Fruit fly (Drosophila melanogaster) whole organism, embryonic: ENCODE data around the gene CG33932.

Source experiments
- Bgb ChIP-seq: fragments of 200-800 bp; sonication (Bioruptor generic); IDR thresholded peaks from 2 replicates; pipeline ENCODE4 v1.3.6; 2022; ENCODE audit warnings: missing biosample characterization, missing genetic modification characterization; ENCODE audit not compliant: partially characterized antibody
- CG10274 ChIP-seq: fragments of 200-800 bp; sonication (Bioruptor generic); optimal IDR thresholded peaks from 3 replicates; lab custom pipeline; 2017; ENCODE audit warnings: missing biosample characterization, mild to moderate bottlenecking, missing genetic modification characterization
- CG10366 ChIP-seq: fragments of 200-800 bp; sonication (Bioruptor generic); IDR thresholded peaks from 2 replicates; pipeline ENCODE4 v1.3.6; 2022; ENCODE audit warnings: missing biosample characterization, missing genetic modification characterization
- CG13894 ChIP-seq: fragments of 200-800 bp; sonication (Bioruptor generic); optimal IDR thresholded peaks from 3 replicates; lab custom pipeline; 2018; ENCODE audit warnings: missing biosample characterization, mild to moderate bottlenecking, missing genetic modification characterization, moderate library complexity
- CG14014 ChIP-seq: fragments of 200-800 bp; sonication (Bioruptor generic); IDR thresholded peaks from 2 replicates; pipeline ENCODE4 v1.3.6; 2022; ENCODE audit warnings: missing biosample characterization, missing genetic modification characterization
- CG15479 ChIP-seq: fragments of 200-800 bp; sonication (Bioruptor generic); optimal IDR thresholded peaks from 3 replicates; lab custom pipeline; 2019; ENCODE audit warnings: missing biosample characterization, mild to moderate bottlenecking, missing genetic modification characterization, moderate library complexity
- CG17328 ChIP-seq: fragments of 200-800 bp; sonication (Bioruptor generic); IDR thresholded peaks from 2 replicates; pipeline ENCODE4 v1.3.6; 2022; ENCODE audit warnings: missing biosample characterization, missing genetic modification characterization
- CG18262 ChIP-seq: fragments of 200-800 bp; optimal IDR thresholded peaks from 3 replicates; lab custom pipeline; 2019; ENCODE audit warnings: missing biosample characterization, mild to moderate bottlenecking, missing genetic modification characterization, moderate library complexity
- CG1832 ChIP-seq: fragments of 200-800 bp; sonication (Bioruptor generic); optimal IDR thresholded peaks from 2 replicates; lab custom pipeline; 2017; ENCODE audit warnings: missing biosample characterization, mild to moderate bottlenecking, missing genetic modification characterization, inconsistent platforms
- CG32767 ChIP-seq: fragments of 200-800 bp; sonication (Bioruptor generic); IDR thresholded peaks from 2 replicates; pipeline ENCODE4 v1.3.6; 2022; ENCODE audit warnings: missing biosample characterization, missing genetic modification characterization
- CG3281 ChIP-seq: fragments of 200-800 bp; sonication (Bioruptor generic); optimal IDR thresholded peaks from 3 replicates; lab custom pipeline; 2017; ENCODE audit warnings: missing biosample characterization, mild to moderate bottlenecking, missing genetic modification characterization
- CG3995 ChIP-seq: fragments of 200-800 bp; sonication (Bioruptor generic); optimal IDR thresholded peaks from 3 replicates; lab custom pipeline; 2016; ENCODE audit warnings: missing biosample characterization, missing genetic modification characterization
- CG43689 ChIP-seq: fragments of 200-800 bp; sonication (Bioruptor generic); IDR thresholded peaks from 2 replicates; pipeline ENCODE4 v1.3.6; 2022; ENCODE audit warnings: missing biosample characterization, missing genetic modification characterization
- CG6689 ChIP-seq: fragments of 200-800 bp; sonication (Bioruptor generic); IDR thresholded peaks from 2 replicates; pipeline ENCODE4 v1.3.6; 2022; ENCODE audit warnings: missing biosample characterization, missing genetic modification characterization
- CG8359 ChIP-seq: fragments of 200-800 bp; sonication (Bioruptor generic); optimal IDR thresholded peaks from 2 replicates; lab custom pipeline; 2017; ENCODE audit warnings: missing biosample characterization, mild to moderate bottlenecking, missing genetic modification characterization, borderline replicate concordance
- Chrac-16 ChIP-seq: fragments of 200-800 bp; sonication (Bioruptor generic); optimal IDR thresholded peaks from 3 replicates; lab custom pipeline; 2016; ENCODE audit warnings: missing biosample characterization, missing genetic modification characterization
- Dfd ChIP-seq, 2 experiments: fragments of >200 bp; optimal IDR thresholded peaks; 2 replicates each; lab custom pipeline; 2017; ENCODE audit warnings: missing biosample characterization in 2 of 2, missing genetic modification characterization in 2 of 2
- Dref ChIP-seq: fragments of 200-800 bp; sonication (Bioruptor generic); IDR thresholded peaks from 2 replicates; pipeline ENCODE4 v1.3.6; 2022; ENCODE audit warnings: missing biosample characterization, missing genetic modification characterization
- E2f2 ChIP-seq: fragments of 200-800 bp; sonication (Bioruptor generic); IDR thresholded peaks from 2 replicates; pipeline ENCODE4 v1.3.6; 2022; ENCODE audit warnings: missing biosample characterization, missing genetic modification characterization
- GATAe ChIP-seq: fragments of 200-800 bp; sonication (Bioruptor generic); conservative IDR thresholded peaks from 2 replicates; pipeline ENCODE4 v1.3.6; 2022; ENCODE audit warnings: missing biosample characterization, missing genetic modification characterization
- Kr ChIP-seq: fragments of 200-800 bp; sonication (Bioruptor generic); optimal IDR thresholded peaks from 2 replicates; lab custom pipeline; 2017; ENCODE audit warnings: missing biosample characterization, mild to moderate bottlenecking, missing genetic modification characterization
- NC2β ChIP-seq: fragments of 200-800 bp; sonication (Bioruptor generic); optimal IDR thresholded peaks from 2 replicates; lab custom pipeline; 2016; ENCODE audit warnings: missing biosample characterization, missing genetic modification characterization
- Nf-YA ChIP-seq: fragments of 200-800 bp; sonication (Bioruptor generic); IDR thresholded peaks from 2 replicates; pipeline ENCODE4 v1.3.6; 2022; ENCODE audit warnings: missing biosample characterization, missing genetic modification characterization
- NfI ChIP-seq: fragments of 200-800 bp; sonication (Bioruptor generic); optimal IDR thresholded peaks from 3 replicates; lab custom pipeline; 2018; ENCODE audit warnings: missing biosample characterization, mild to moderate bottlenecking, missing genetic modification characterization, moderate library complexity
- Oli ChIP-seq: fragments of 200-800 bp; sonication (Bioruptor generic); optimal IDR thresholded peaks from 2 replicates; lab custom pipeline; 2018; ENCODE audit warnings: missing biosample characterization, mild to moderate bottlenecking, missing genetic modification characterization, moderate library complexity
- Opbp ChIP-seq: fragments of 200-800 bp; sonication (Bioruptor generic); IDR thresholded peaks from 3 replicates; pipeline ENCODE4 v1.3.6; 2022; ENCODE audit warnings: missing biosample characterization, missing genetic modification characterization; ENCODE audit not compliant: partially characterized antibody
- Sox102F ChIP-seq: fragments of 200-800 bp; sonication (Bioruptor generic); optimal IDR thresholded peaks from 2 replicates; lab custom pipeline; 2018; ENCODE audit warnings: missing biosample characterization, mild to moderate bottlenecking, missing genetic modification characterization, moderate library complexity
- Usf ChIP-seq: fragments of 200-800 bp; sonication (Bioruptor generic); optimal IDR thresholded peaks from 2 replicates; lab custom pipeline; 2017; ENCODE audit warnings: missing genotype, missing biosample characterization, missing genetic modification characterization
- ase ChIP-seq: fragments of 200-800 bp; sonication (Bioruptor generic); IDR thresholded peaks from 3 replicates; pipeline ENCODE4 v1.3.6; 2022; ENCODE audit warnings: missing biosample characterization, missing genetic modification characterization
- ash1 ChIP-seq: fragments of 200-800 bp; sonication (Bioruptor generic); optimal IDR thresholded peaks from 2 replicates; lab custom pipeline; 2018; ENCODE audit warnings: missing biosample characterization, mild to moderate bottlenecking, missing genetic modification characterization
- bcd ChIP-seq: fragments of 200-800 bp; sonication (Bioruptor generic); optimal IDR thresholded peaks from 2 replicates; lab custom pipeline; 2017; ENCODE audit warnings: missing biosample characterization, mild to moderate bottlenecking, missing genetic modification characterization
- cg ChIP-seq: fragments of 200-800 bp; sonication (Bioruptor generic); optimal IDR thresholded peaks from 3 replicates; lab custom pipeline; 2019; ENCODE audit warnings: missing biosample characterization, mild to moderate bottlenecking, missing genetic modification characterization, moderate library complexity
- dati ChIP-seq: fragments of 200-800 bp; sonication (Bioruptor generic); IDR thresholded peaks from 2 replicates; pipeline ENCODE4 v1.3.6; 2022; ENCODE audit warnings: missing biosample characterization, missing genetic modification characterization
- fd102C ChIP-seq: fragments of 200-800 bp; sonication (Bioruptor generic); optimal IDR thresholded peaks from 2 replicates; lab custom pipeline; 2018; ENCODE audit warnings: missing biosample characterization, mild to moderate bottlenecking, missing genetic modification characterization, moderate library complexity
- fru ChIP-seq: fragments of >200 bp; optimal IDR thresholded peaks from 2 replicates; lab custom pipeline; 2017
- gem ChIP-seq: fragments of 200-800 bp; sonication (Bioruptor generic); optimal IDR thresholded peaks from 2 replicates; lab custom pipeline; 2019; ENCODE audit warnings: missing biosample characterization, mild to moderate bottlenecking, missing genetic modification characterization, moderate library complexity
- grn ChIP-seq: fragments of 200-800 bp; sonication (Bioruptor generic); optimal IDR thresholded peaks from 3 replicates; lab custom pipeline; 2017; ENCODE audit warnings: missing biosample characterization, missing genetic modification characterization
- jigr1 ChIP-seq: fragments of 200-800 bp; sonication (Bioruptor generic); IDR thresholded peaks from 3 replicates; pipeline ENCODE4 v1.3.6; 2022; ENCODE audit warnings: missing biosample characterization, missing genetic modification characterization
- kah ChIP-seq: fragments of 200-800 bp; sonication (Bioruptor generic); optimal IDR thresholded peaks from 2 replicates; lab custom pipeline; 2018; ENCODE audit warnings: missing biosample characterization, mild to moderate bottlenecking, missing genetic modification characterization
- lov ChIP-seq, 2 experiments: fragments of 200-800 bp in 1 of 2; fragments of >200 bp in 1 of 2; sonication (Bioruptor generic) in 1 of 2; IDR thresholded peaks in 1 of 2; optimal IDR thresholded peaks in 1 of 2; 2 replicates in 1 of 2; 3 replicates in 1 of 2; pipeline versions ENCODE4 v1.3.6 to Lab custom; 2017 to 2022; ENCODE audit warnings: missing biosample characterization in 1 of 2, missing genetic modification characterization in 1 of 2
- mam ChIP-seq: fragments of 200-800 bp; sonication (Bioruptor generic); optimal IDR thresholded peaks from 3 replicates; lab custom pipeline; 2016; ENCODE audit warnings: missing biosample characterization, missing genetic modification characterization
- org-1 ChIP-seq: fragments of 200-800 bp; sonication (Bioruptor generic); optimal IDR thresholded peaks from 2 replicates; lab custom pipeline; 2017; ENCODE audit warnings: missing biosample characterization, missing genetic modification characterization
- p53 ChIP-seq: fragments of 200-800 bp; sonication (Bioruptor generic); optimal IDR thresholded peaks from 2 replicates; lab custom pipeline; 2016; ENCODE audit warnings: missing biosample characterization, missing genetic modification characterization
- rib ChIP-seq: fragments of 200-800 bp; sonication (Bioruptor generic); IDR thresholded peaks from 2 replicates; pipeline ENCODE4 v1.3.6; 2022; ENCODE audit warnings: missing biosample characterization, missing genetic modification characterization
- tgo ChIP-seq: fragments of 200-800 bp; sonication (Bioruptor generic); IDR thresholded peaks from 3 replicates; pipeline ENCODE4 v1.3.6; 2022; ENCODE audit warnings: missing biosample characterization, missing genetic modification characterization
- tll ChIP-seq, 2 experiments: fragments of 200-800 bp in 1 of 2; fragments of >200 bp in 1 of 2; sonication (Bioruptor generic) in 1 of 2; optimal IDR thresholded peaks; 2 replicates each; lab custom pipeline; 2017 to 2019; ENCODE audit warnings: missing biosample characterization in 2 of 2, missing genetic modification characterization in 2 of 2, mild to moderate bottlenecking in 1 of 2, moderate library complexity in 1 of 2
- twi ChIP-seq: fragments of 200-800 bp; optimal IDR thresholded peaks from 2 replicates; lab custom pipeline; 2019; ENCODE audit warnings: missing biosample characterization, mild to moderate bottlenecking, missing genetic modification characterization, moderate library complexity
- wek ChIP-seq: fragments of 200-800 bp; sonication (Bioruptor generic); optimal IDR thresholded peaks from 3 replicates; lab custom pipeline; 2018; ENCODE audit warnings: missing biosample characterization, mild to moderate bottlenecking, missing genetic modification characterization, moderate library complexity
- zen ChIP-seq: fragments of 200-800 bp; sonication (Bioruptor generic); optimal IDR thresholded peaks from 3 replicates; lab custom pipeline; 2018; ENCODE audit warnings: missing biosample characterization, mild to moderate bottlenecking, missing genetic modification characterization, moderate library complexity
- zf30C ChIP-seq: fragments of 200-800 bp; sonication (Bioruptor generic); optimal IDR thresholded peaks from 3 replicates; lab custom pipeline; 2018; ENCODE audit warnings: missing biosample characterization, mild to moderate bottlenecking, missing genetic modification characterization

Gene CG33932

DNA sequence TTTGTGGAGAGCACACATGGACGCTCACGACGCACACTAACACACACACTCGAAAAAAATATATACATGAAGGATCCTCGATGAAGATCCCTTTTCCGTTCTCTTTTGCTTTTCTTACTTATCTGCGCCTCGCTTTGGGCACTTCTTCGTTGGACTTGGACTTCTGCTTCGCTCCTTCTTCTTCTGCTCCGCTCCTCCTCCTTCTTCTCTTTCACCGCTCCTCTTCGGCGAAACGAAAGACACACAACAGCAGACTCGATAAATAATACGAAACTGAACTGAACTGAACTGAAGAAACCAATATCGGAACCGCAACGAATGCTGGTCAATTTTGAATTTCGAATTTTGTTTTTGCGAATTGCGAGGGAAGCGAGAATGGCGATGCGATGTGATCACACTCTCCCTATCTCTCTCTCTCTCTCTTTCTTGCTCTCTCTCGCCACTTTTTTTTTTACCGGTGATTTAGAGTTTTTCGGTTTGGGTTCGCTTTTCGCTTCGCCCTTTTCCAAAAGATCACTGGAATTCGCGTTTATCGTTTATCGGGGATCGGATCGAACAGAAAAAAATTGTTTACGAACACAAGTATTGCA, 38.6 kb downstream of the CG33932 start (continued):
- TF ChIP-seq ase (GFP tag; lab: Robert Waterston, UW): no peak
- TF ChIP-seq CG13894 (tag; lab: Kevin White, UChicago): no peak
- no peak for TF ChIP-seq Chrac-16
- no peak for TF ChIP-seq org-1 (GFP tag; lab: Kevin White, UChicago)
- TF ChIP-seq CG8359 (GFP tag; lab: Kevin White, UChicago): no peak
- no peak for TF ChIP-seq twi (tag; lab: Kevin White, UChicago)
- no peak for TF ChIP-seq GATAe (GFP tag; lab: Robert Waterston, UW)
- no peak for TF ChIP-seq CG14014 (GFP tag; lab: Robert Waterston, UW)
- TF ChIP-seq NC2β (GFP tag; lab: Kevin White, UChicago): no peak
- no peak for TF ChIP-seq CG10274 (GFP tag; lab: Kevin White, UChicago)
- no peak for TF ChIP-seq fru (lab: Kevin White, UChicago)
- TF ChIP-seq CG18262: no peak
- TF ChIP-seq Nf-YA (GFP tag; lab: Robert Waterston, UW): no peak
- no peak for TF ChIP-seq E2f2 (GFP tag; lab: Robert Waterston, UW)
- no peak for TF ChIP-seq ash1 (GFP tag; lab: Kevin White, UChicago)
- no peak for TF ChIP-seq gem
- TF ChIP-seq CG15479: peak; percentile 50
- no peak for TF ChIP-seq p53 (GFP tag; lab: Kevin White, UChicago)
- TF ChIP-seq zf30C (GFP tag; lab: Kevin White, UChicago): peak; percentile 43
- TF ChIP-seq Usf (GFP tag; lab: Kevin White, UChicago): no peak
- TF ChIP-seq CG3281: no peak
- TF ChIP-seq tgo (GFP tag; lab: Robert Waterston, UW): no peak
- TF ChIP-seq Oli: no peak
- TF ChIP-seq CG6689 (GFP tag; lab: Robert Waterston, UW): no peak
- TF ChIP-seq CG43689: no peak
- no peak for TF ChIP-seq Dfd (GFP tag; optimal IDR thresholded peaks at IDR 0.05; lab: Kevin White, UChicago)
- TF ChIP-seq, all 482 proteins: peak for 5

- TF ChIP-seq Opbp (GFP tag; lab: Robert Waterston, UW) (0 out of 3 replicates have a peak, but pooled peaks have one; percentile 42), Dref (GFP tag; lab: Robert Waterston, UW) (no peak), CG13894 (tag; lab: Kevin White, UChicago) (no peak), cg (GFP tag; lab: Kevin White, UChicago) (peak; percentile 89), NfI (GFP tag; lab: Kevin White, UChicago) (no peak), wek (GFP tag; lab: Kevin White, UChicago) (peak; percentile 1), CG10366 (GFP tag; lab: Robert Waterston, UW) (no peak), grn (GFP tag; lab: Kevin White, UChicago) (no peak), fd102C (GFP tag; lab: Kevin White, UChicago) (peak; percentile 40), dati (GFP tag; lab: Robert Waterston, UW) (no peak), bcd (GFP tag; lab: Kevin White, UChicago) (no peak), Bgb (GFP tag; lab: Robert Waterston, UW) (no peak), tll (GFP tag; optimal IDR thresholded peaks at IDR 0.05; lab: Kevin White, UChicago) (peak in 1 of 2 experiments; percentile 32), rib (0 out of 2 replicates have a peak, but pooled peaks have one; percentile 34), mam (GFP tag; lab: Kevin White, UChicago) (no peak), jigr1 (no peak), CG1832 (GFP tag; lab: Kevin White, UChicago) (peak; percentile 71), CG3995 (GFP tag; lab: Kevin White, UChicago) (no peak), CG17328 (peak; percentile 44; the same call in 1 of the 2 replicates), lov (optimal IDR thresholded peaks at IDR 0.05; lab: Kevin White, UChicago) (no peak), lov (GFP tag; IDR thresholded peaks at IDR 0.05; lab: Robert Waterston, UW) (0 out of 3 replicates have a peak, but pooled peaks have one; percentile 60), zen (tag; lab: Kevin White, UChicago) (peak; percentile 19), kah (GFP tag; lab: Kevin White, UChicago) (no peak), Kr (GFP tag; lab: Kevin White, UChicago) (no peak), CG32767 (GFP tag; lab: Robert Waterston, UW) (no peak), Sox102F (GFP tag; lab: Kevin White, UChicago) (no peak), twi (tag; lab: Kevin White, UChicago) (peak; percentile 39)
Observed at dm6 chrX:19783457-19783856, 39.2 kb downstream of the CG33932 start, which contains the start of gene zld. TSS of gene zld (minus strand) at chrX:19783548.
